Worm (Caenorhabditis elegans): ENCODE measurements around the gene rpt-4.

DNA sequence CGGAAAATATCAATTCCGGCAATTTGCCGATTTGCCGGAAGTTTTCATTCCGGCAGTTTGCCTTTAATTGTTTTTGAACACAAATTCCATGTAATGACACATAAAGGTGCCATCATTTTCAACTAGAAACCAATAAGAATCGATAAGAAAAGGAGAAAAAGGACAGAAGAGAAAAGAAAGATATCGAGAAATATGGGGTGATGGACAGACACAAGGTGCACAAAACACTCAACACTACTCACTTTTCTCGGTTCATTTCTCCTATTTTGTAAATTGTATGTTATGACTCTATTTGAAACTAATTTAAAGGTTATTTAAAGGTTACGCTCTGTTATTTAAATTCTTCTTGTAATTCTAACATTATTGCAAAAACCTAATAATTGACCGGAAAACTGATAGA is 4.8 kb upstream of the rpt-4 start:
- TF ChIP-seq F37B4.10 (GFP tag; IDR thresholded peaks at IDR 0.05) (no peak), hsf-1 (GFP tag; IDR thresholded peaks at IDR 0.05) (no peak), unc-130 (GFP tag; optimal IDR thresholded peaks at IDR 0.05) (no peak), unc-62 (GFP tag; optimal IDR thresholded peaks at IDR 0.05) (no peak)

All from whole organism, young adult.